Fruit fly (Drosophila melanogaster) whole organism, embryonic: Measurements from ENCODE around the gene ATPsynepsilonL.

Experiments
- CG10274 ChIP-seq: fragments of 200-800 bp; sonication (Bioruptor generic); optimal IDR thresholded peaks from 3 replicates; lab custom pipeline; 2017; ENCODE audit warnings: missing biosample characterization, mild to moderate bottlenecking, missing genetic modification characterization
- CG10366 ChIP-seq: fragments of 200-800 bp; sonication (Bioruptor generic); IDR thresholded peaks from 2 replicates; pipeline ENCODE4 v1.3.6; 2022; ENCODE audit warnings: missing biosample characterization, missing genetic modification characterization
- CG10565 ChIP-seq: fragments of 200-800 bp; sonication (Bioruptor generic); optimal IDR thresholded peaks from 3 replicates; lab custom pipeline; 2016; ENCODE audit warnings: missing biosample characterization, mild to moderate bottlenecking, missing genetic modification characterization
- CG11247 ChIP-seq: fragments of 200-800 bp; sonication (Bioruptor generic); IDR thresholded peaks from 2 replicates; pipeline ENCODE4 v1.3.6; 2022; ENCODE audit warnings: missing biosample characterization, missing genetic modification characterization
- CG11560 ChIP-seq: fragments of 200-800 bp; sonication (Bioruptor generic); IDR thresholded peaks from 3 replicates; pipeline ENCODE4 v1.3.6; 2022; ENCODE audit warnings: missing biosample characterization, missing genetic modification characterization
- CG13624 ChIP-seq: fragments of 200-800 bp; sonication (Bioruptor generic); optimal IDR thresholded peaks from 2 replicates; lab custom pipeline; 2016; ENCODE audit warnings: missing biosample characterization, missing genetic modification characterization
- CG1529 ChIP-seq: fragments of 200-800 bp; sonication (Bioruptor generic); optimal IDR thresholded peaks from 3 replicates; lab custom pipeline; 2018; ENCODE audit warnings: missing biosample characterization, missing genetic modification characterization
- CG15601 ChIP-seq: fragments of 200-800 bp; sonication (Bioruptor generic); optimal IDR thresholded peaks from 3 replicates; lab custom pipeline; 2019; ENCODE audit warnings: missing biosample characterization, mild to moderate bottlenecking, missing genetic modification characterization, moderate library complexity
- CG16779 ChIP-seq: fragments of 200-800 bp; sonication (Bioruptor generic); IDR thresholded peaks from 2 replicates; pipeline ENCODE4 v1.3.6; 2022; ENCODE audit warnings: missing biosample characterization, missing genetic modification characterization
- CG16863 ChIP-seq: fragments of 200-800 bp; sonication (Bioruptor generic); optimal IDR thresholded peaks from 3 replicates; lab custom pipeline; 2016; ENCODE audit warnings: missing biosample characterization, missing genetic modification characterization
- CG17328 ChIP-seq: fragments of 200-800 bp; sonication (Bioruptor generic); IDR thresholded peaks from 2 replicates; pipeline ENCODE4 v1.3.6; 2022; ENCODE audit warnings: missing biosample characterization, missing genetic modification characterization
- CG1792 ChIP-seq: fragments of 200-800 bp; sonication (Bioruptor generic); optimal IDR thresholded peaks from 2 replicates; lab custom pipeline; 2016; ENCODE audit warnings: missing biosample characterization, missing genetic modification characterization
- CG18619 ChIP-seq: fragments of 200-800 bp; sonication (Bioruptor generic); optimal IDR thresholded peaks from 3 replicates; lab custom pipeline; 2017; ENCODE audit warnings: missing biosample characterization, mild to moderate bottlenecking, missing genetic modification characterization
- CG2875 ChIP-seq: fragments of 200-800 bp; sonication (Bioruptor generic); optimal IDR thresholded peaks from 2 replicates; lab custom pipeline; 2017; ENCODE audit warnings: missing biosample characterization, mild to moderate bottlenecking, missing genetic modification characterization, missing genetic modification reagents
- CG32532 ChIP-seq: fragments of 200-800 bp; sonication (Bioruptor generic); IDR thresholded peaks from 2 replicates; pipeline ENCODE4 v1.3.6; 2022; ENCODE audit warnings: missing biosample characterization, missing genetic modification characterization
- CG34376 ChIP-seq: fragments of 200-800 bp; sonication (Bioruptor generic); optimal IDR thresholded peaks from 2 replicates; lab custom pipeline; 2018; ENCODE audit warnings: missing biosample characterization, mild to moderate bottlenecking, missing genetic modification characterization
- CG4707 ChIP-seq: fragments of 200-800 bp; sonication (Bioruptor generic); optimal IDR thresholded peaks from 2 replicates; lab custom pipeline; 2018; ENCODE audit warnings: missing biosample characterization, mild to moderate bottlenecking, missing genetic modification characterization, moderate library complexity
- CG5953 ChIP-seq: fragments of 200-800 bp; sonication (Bioruptor generic); IDR thresholded peaks from 2 replicates; pipeline ENCODE4 v1.3.6; 2022; ENCODE audit warnings: missing biosample characterization, missing genetic modification characterization
- CG7372 ChIP-seq: fragments of 200-800 bp; sonication (Bioruptor generic); IDR thresholded peaks from 2 replicates; pipeline ENCODE4 v1.3.6; 2022; ENCODE audit warnings: missing biosample characterization, missing genetic modification characterization
- D19A ChIP-seq: fragments of 200-800 bp; optimal IDR thresholded peaks from 3 replicates; lab custom pipeline; 2019; ENCODE audit warnings: missing biosample characterization, mild to moderate bottlenecking, missing genetic modification characterization, moderate library complexity
- Drgx ChIP-seq: fragments of 200-800 bp; sonication (Bioruptor generic); IDR thresholded peaks from 2 replicates; pipeline ENCODE4 v1.3.6; 2022; ENCODE audit warnings: missing biosample characterization, missing genetic modification characterization
- Ets97D ChIP-seq: fragments of 200-800 bp; sonication (Bioruptor generic); optimal IDR thresholded peaks from 3 replicates; lab custom pipeline; 2016; ENCODE audit warnings: missing biosample characterization, missing genetic modification characterization
- Fer1 ChIP-seq: fragments of 200-800 bp; sonication (Bioruptor generic); optimal IDR thresholded peaks from 2 replicates; lab custom pipeline; 2017; ENCODE audit warnings: missing biosample characterization, mild to moderate bottlenecking, missing genetic modification characterization
- Gug ChIP-seq: fragments of 200-800 bp; sonication (Bioruptor generic); IDR thresholded peaks from 4 replicates; pipeline ENCODE4 v1.3.6; 2022; ENCODE audit warnings: missing biosample characterization, missing genetic modification characterization
- Oli ChIP-seq: fragments of 200-800 bp; sonication (Bioruptor generic); optimal IDR thresholded peaks from 2 replicates; lab custom pipeline; 2018; ENCODE audit warnings: missing biosample characterization, mild to moderate bottlenecking, missing genetic modification characterization, moderate library complexity
- Opbp ChIP-seq: fragments of 200-800 bp; sonication (Bioruptor generic); IDR thresholded peaks from 3 replicates; pipeline ENCODE4 v1.3.6; 2022; ENCODE audit warnings: missing biosample characterization, missing genetic modification characterization; ENCODE audit not compliant: partially characterized antibody
- Scr ChIP-seq: fragments of 200-800 bp; sonication (Bioruptor generic); IDR thresholded peaks from 2 replicates; pipeline ENCODE4 v1.3.6; 2022; ENCODE audit warnings: missing biosample characterization, missing genetic modification characterization; ENCODE audit not compliant: partially characterized antibody
- Sox102F ChIP-seq: fragments of 200-800 bp; sonication (Bioruptor generic); optimal IDR thresholded peaks from 2 replicates; lab custom pipeline; 2018; ENCODE audit warnings: missing biosample characterization, mild to moderate bottlenecking, missing genetic modification characterization, moderate library complexity
- Tbp ChIP-seq: fragments of >200 bp; optimal IDR thresholded peaks from 2 replicates; lab custom pipeline; 2018; ENCODE audit warnings: missing biosample characterization, missing genetic modification characterization
- ap ChIP-seq: fragments of 200-800 bp; sonication (Bioruptor generic); IDR thresholded peaks from 2 replicates; pipeline ENCODE4 v1.3.6; 2022; ENCODE audit warnings: missing biosample characterization, missing genetic modification characterization
- ash1 ChIP-seq: fragments of 200-800 bp; sonication (Bioruptor generic); optimal IDR thresholded peaks from 2 replicates; lab custom pipeline; 2018; ENCODE audit warnings: missing biosample characterization, mild to moderate bottlenecking, missing genetic modification characterization
- bsh ChIP-seq, 2 experiments: fragments of 200-800 bp; sonication (Bioruptor generic); optimal IDR thresholded peaks; 2 replicates each; lab custom pipeline; 2017 to 2018; ENCODE audit warnings: mild to moderate bottlenecking in 2 of 2, missing biosample characterization in 2 of 2, missing genetic modification characterization in 2 of 2, moderate library complexity in 1 of 2
- btn ChIP-seq: fragments of 200-800 bp; sonication (Bioruptor generic); optimal IDR thresholded peaks from 2 replicates; lab custom pipeline; 2016; ENCODE audit warnings: missing biosample characterization, missing genetic modification characterization
- cad ChIP-seq: fragments of >200 bp; optimal IDR thresholded peaks from 2 replicates; lab custom pipeline; 2017; ENCODE audit warnings: missing biosample characterization, missing genetic modification characterization
- chinmo ChIP-seq: fragments of 200-800 bp; sonication (Bioruptor generic); IDR thresholded peaks from 4 replicates; pipeline ENCODE4 v1.3.6; 2022; ENCODE audit warnings: missing biosample characterization, missing genetic modification characterization; ENCODE audit not compliant: partially characterized antibody
- fd96Cb ChIP-seq: fragments of 200-800 bp; sonication (Bioruptor generic); optimal IDR thresholded peaks from 2 replicates; lab custom pipeline; 2018; ENCODE audit warnings: missing biosample characterization, mild to moderate bottlenecking, missing genetic modification characterization, moderate library complexity
- gcm ChIP-seq: fragments of 200-800 bp; sonication (Bioruptor generic); optimal IDR thresholded peaks from 2 replicates; lab custom pipeline; 2019; ENCODE audit warnings: missing biosample characterization, mild to moderate bottlenecking, missing genetic modification characterization, moderate library complexity
- h ChIP-seq: fragments of >200 bp; optimal IDR thresholded peaks from 2 replicates; lab custom pipeline; 2017
- ind ChIP-seq: fragments of 200-800 bp; sonication (Bioruptor generic); optimal IDR thresholded peaks from 3 replicates; lab custom pipeline; 2016; ENCODE audit warnings: missing biosample characterization, missing genetic modification characterization
- lov ChIP-seq, 2 experiments: fragments of 200-800 bp in 1 of 2; fragments of >200 bp in 1 of 2; sonication (Bioruptor generic) in 1 of 2; IDR thresholded peaks in 1 of 2; optimal IDR thresholded peaks in 1 of 2; 2 replicates in 1 of 2; 3 replicates in 1 of 2; pipeline versions ENCODE4 v1.3.6 to Lab custom; 2017 to 2022; ENCODE audit warnings: missing biosample characterization in 1 of 2, missing genetic modification characterization in 1 of 2
- oc ChIP-seq: fragments of 200-800 bp; sonication (Bioruptor generic); optimal IDR thresholded peaks from 2 replicates; lab custom pipeline; 2018; ENCODE audit warnings: missing biosample characterization, mild to moderate bottlenecking, missing genetic modification characterization, moderate library complexity
- odd ChIP-seq: fragments of 200-800 bp; sonication (Bioruptor generic); optimal IDR thresholded peaks from 2 replicates; lab custom pipeline; 2017; ENCODE audit warnings: missing biosample characterization, mild to moderate bottlenecking, missing genetic modification characterization
- otp ChIP-seq: fragments of 200-800 bp; sonication (Bioruptor generic); IDR thresholded peaks from 3 replicates; pipeline ENCODE4, ENCODE4 v1.3.6; 2022; ENCODE audit warnings: missing biosample characterization, missing genetic modification characterization
- phol ChIP-seq: fragments of 200-800 bp; sonication (Bioruptor generic); optimal IDR thresholded peaks from 3 replicates; lab custom pipeline; 2018; ENCODE audit warnings: missing biosample characterization, mild to moderate bottlenecking, missing genetic modification characterization, moderate library complexity
- psq ChIP-seq: fragments of 200-800 bp; sonication (Bioruptor generic); optimal IDR thresholded peaks from 2 replicates; lab custom pipeline; 2017; ENCODE audit warnings: missing biosample characterization, missing genetic modification characterization
- ranshi ChIP-seq: fragments of 200-800 bp; sonication (Bioruptor generic); IDR thresholded peaks from 2 replicates; pipeline ENCODE4 v1.3.6; 2022; ENCODE audit warnings: missing biosample characterization, missing genetic modification characterization
- repo ChIP-seq: fragments of 200-800 bp; sonication (Bioruptor generic); optimal IDR thresholded peaks from 2 replicates; lab custom pipeline; 2016; ENCODE audit warnings: missing biosample characterization, missing genetic modification characterization
- toy ChIP-seq: fragments of 200-800 bp; sonication (Bioruptor generic); IDR thresholded peaks from 2 replicates; pipeline ENCODE4 v1.3.6; 2022; ENCODE audit warnings: missing biosample characterization, missing genetic modification characterization
- zen2 ChIP-seq: fragments of 200-800 bp; sonication (Bioruptor generic); IDR thresholded peaks from 3 replicates; pipeline ENCODE4 v1.3.6; 2022; ENCODE audit warnings: missing biosample characterization, missing genetic modification characterization; ENCODE audit not compliant: partially characterized antibody
- zf30C ChIP-seq: fragments of 200-800 bp; sonication (Bioruptor generic); optimal IDR thresholded peaks from 3 replicates; lab custom pipeline; 2018; ENCODE audit warnings: missing biosample characterization, mild to moderate bottlenecking, missing genetic modification characterization

ATPsynepsilonL gene

dm6 chr3R:10168483-10169064, 47.0 kb downstream of the ATPsynepsilonL start (continued):
- no peak for TF ChIP-seq toy (GFP tag; lab: Robert Waterston, UW)
- peak; percentile 37 for TF ChIP-seq CG32532 (GFP tag; lab: Robert Waterston, UW)
- no peak for TF ChIP-seq cad (GFP tag; lab: Kevin White, UChicago)
- TF ChIP-seq CG2875 (GFP tag; lab: Kevin White, UChicago) = no peak
- peak; percentile 23 for TF ChIP-seq ind
- TF ChIP-seq lov (optimal IDR thresholded peaks at IDR 0.05; lab: Kevin White, UChicago) = no peak
- TF ChIP-seq lov (GFP tag; IDR thresholded peaks at IDR 0.05; lab: Robert Waterston, UW) = no peak
- TF ChIP-seq CG11560 (tag; lab: Robert Waterston, UW) = no peak
- TF ChIP-seq D19A (tag; lab: Kevin White, UChicago) = no peak
- TF ChIP-seq zen2 (GFP tag; lab: Robert Waterston, UW) = no peak
- TF ChIP-seq Tbp (GFP tag; lab: Kevin White, UChicago) = no peak
- TF ChIP-seq fd96Cb = no peak
- no peak for TF ChIP-seq Ets97D
- TF ChIP-seq Sox102F (GFP tag; lab: Kevin White, UChicago) = peak; percentile 50
- 0 out of 2 replicates have a peak, but pooled peaks have one; percentile 9 for TF ChIP-seq Drgx (GFP tag; lab: Robert Waterston, UW)
- TF ChIP-seq CG10565 (GFP tag; lab: Kevin White, UChicago) = no peak
- peak; percentile 57; the same call in 2 of the 3 replicates for TF ChIP-seq otp (GFP tag; lab: Robert Waterston, UW)
- peak; percentile 8 for TF ChIP-seq Fer1
- no peak for TF ChIP-seq chinmo (GFP tag; lab: Robert Waterston, UW)
- no peak for TF ChIP-seq ash1
- TF ChIP-seq odd (GFP tag; lab: Kevin White, UChicago) = peak; percentile 19
- TF ChIP-seq oc (tag; lab: Kevin White, UChicago) = no peak
- TF ChIP-seq CG34376 (GFP tag; lab: Kevin White, UChicago) = no peak
- no peak for TF ChIP-seq btn (GFP tag; lab: Kevin White, UChicago)
- TF ChIP-seq CG10274 = no peak
- no peak for TF ChIP-seq Scr (GFP tag; lab: Robert Waterston, UW)
- TF ChIP-seq zf30C = no peak
- no peak for TF ChIP-seq CG11247
- TF ChIP-seq CG17328 = peak; percentile 18; the same call in 1 of the 2 replicates
- no peak for TF ChIP-seq CG4707 (GFP tag; lab: Kevin White, UChicago)
- TF ChIP-seq CG15601 (tag; lab: Kevin White, UChicago) = peak; percentile 61
- no peak for TF ChIP-seq Opbp (GFP tag; lab: Robert Waterston, UW)
- TF ChIP-seq CG1792 (GFP tag; lab: Kevin White, UChicago) = no peak
- TF ChIP-seq repo (GFP tag; lab: Kevin White, UChicago) = no peak
- no peak for TF ChIP-seq CG1529 (GFP tag; lab: Kevin White, UChicago)
- no peak for TF ChIP-seq CG5953
- TF ChIP-seq CG18619 = peak; percentile 35
- no peak for TF ChIP-seq CG16863 (GFP tag; lab: Kevin White, UChicago)
- 0 out of 2 replicates have a peak, but pooled peaks have one; percentile 13 for TF ChIP-seq CG16779 (GFP tag; lab: Robert Waterston, UW)
- peak; percentile 33 for TF ChIP-seq CG10366 (GFP tag; lab: Robert Waterston, UW)
- TF ChIP-seq bsh (GFP tag; optimal IDR thresholded peaks at IDR 0.05; lab: Kevin White, UChicago) = peak in 1 of 2 experiments; percentile 63
- TF ChIP-seq h (lab: Kevin White, UChicago) = no peak
- peak; percentile 48 for TF ChIP-seq Oli (tag; lab: Kevin White, UChicago)
- no peak for TF ChIP-seq psq
- peak; percentile 46 for TF ChIP-seq CG13624
- no peak for TF ChIP-seq phol (tag; lab: Kevin White, UChicago)
- no peak for TF ChIP-seq ranshi
- no peak for TF ChIP-seq gcm (GFP tag; lab: Kevin White, UChicago)
- TF ChIP-seq CG7372 (GFP tag; lab: Robert Waterston, UW) = no peak
- no peak for TF ChIP-seq ap
- no peak for TF ChIP-seq Gug (GFP tag; lab: Robert Waterston, UW)
